Fruit fly (Drosophila melanogaster): Measurements from ENCODE around the gene CG10137.

- no peak for TF ChIP-seq CG8478 (optimal IDR thresholded peaks at IDR 0.05)
- no peak for TF ChIP-seq CTCF (optimal IDR thresholded peaks at IDR 0.05)
These were observed 20.2 kb upstream of the CG10137 start for dm6 chr2L:19506323-19506722.
